Fruit fly (Drosophila melanogaster) whole organism, prepupa: Measurements from ENCODE around the gene CG32071.
"Not testable (repeated sequence)": the region's sequence is repeated elsewhere in the genome, so short reads cannot be mapped to it uniquely, and the experiment has no call there.

Experiments used
- Blimp-1 ChIP-seq: fragments of 200-800 bp; sonication (Bioruptor generic); optimal IDR thresholded peaks from 3 replicates; lab custom pipeline; 2017; ENCODE audit warnings: missing biosample characterization, missing genetic modification characterization, mild to moderate bottlenecking, moderate library complexity, missing genetic modification reagents
- CG15336 ChIP-seq: fragments of 200-800 bp; sonication (Bioruptor generic); IDR thresholded peaks from 2 replicates; pipeline ENCODE4 v1.3.6; 2022; ENCODE audit warnings: missing biosample characterization, missing genetic modification characterization
- CG1621 ChIP-seq: fragments of 200-800 bp; sonication (Bioruptor generic); optimal IDR thresholded peaks from 3 replicates; lab custom pipeline; 2018; ENCODE audit warnings: missing biosample characterization, mild to moderate bottlenecking, missing genetic modification characterization
- CG16779 ChIP-seq: fragments of 200-800 bp; sonication (Bioruptor generic); optimal IDR thresholded peaks from 3 replicates; lab custom pipeline; 2017; ENCODE audit warnings: missing biosample characterization, mild to moderate bottlenecking, missing genetic modification characterization
- CG34406 ChIP-seq: fragments of 200-800 bp; sonication (Bioruptor generic); optimal IDR thresholded peaks from 3 replicates; lab custom pipeline; 2016; ENCODE audit warnings: missing biosample characterization, missing genetic modification characterization
- CG6276 ChIP-seq: fragments of 200-800 bp; sonication (Bioruptor generic); optimal IDR thresholded peaks from 2 replicates; lab custom pipeline; 2017; ENCODE audit warnings: missing biosample characterization, mild to moderate bottlenecking, missing genetic modification characterization
- CG6792 ChIP-seq: fragments of 200-800 bp; sonication (Bioruptor generic); optimal IDR thresholded peaks from 3 replicates; lab custom pipeline; 2016; ENCODE audit warnings: missing biosample characterization, missing genetic modification characterization
- CG7368 ChIP-seq: fragments of 200-800 bp; sonication (Bioruptor generic); optimal IDR thresholded peaks from 3 replicates; lab custom pipeline; 2016; ENCODE audit warnings: missing biosample characterization, missing genetic modification characterization
- CG8319 ChIP-seq: fragments of 200-800 bp; sonication (Bioruptor generic); optimal IDR thresholded peaks from 3 replicates; lab custom pipeline; 2016; ENCODE audit warnings: missing biosample characterization, missing genetic modification characterization
- CG8632 ChIP-seq: fragments of 200-800 bp; sonication (Bioruptor generic); optimal IDR thresholded peaks from 3 replicates; lab custom pipeline; 2016; ENCODE audit warnings: missing biosample characterization, missing genetic modification characterization
- CG9139 ChIP-seq: fragments of 200-800 bp; sonication (Bioruptor generic); optimal IDR thresholded peaks from 3 replicates; lab custom pipeline; 2017; ENCODE audit warnings: missing biosample characterization, mild to moderate bottlenecking, missing genetic modification characterization
- Eip75B ChIP-seq: fragments of 200-800 bp; sonication (Bioruptor generic); optimal IDR thresholded peaks from 3 replicates; lab custom pipeline; 2016; ENCODE audit warnings: missing biosample characterization, missing genetic modification characterization
- Eip93F ChIP-seq: fragments of 200-800 bp; sonication (Bioruptor generic); optimal IDR thresholded peaks from 2 replicates; lab custom pipeline; 2016; ENCODE audit warnings: missing biosample characterization, mild to moderate bottlenecking, missing genetic modification characterization
- Ets21C ChIP-seq: fragments of 200-800 bp; sonication (Bioruptor generic); optimal IDR thresholded peaks from 3 replicates; lab custom pipeline; 2016; ENCODE audit warnings: missing biosample characterization, missing genetic modification characterization
- Ets96B ChIP-seq: fragments of 200-800 bp; optimal IDR thresholded peaks from 2 replicates; lab custom pipeline; 2019; ENCODE audit warnings: missing biosample characterization, mild to moderate bottlenecking, missing genetic modification characterization, moderate library complexity
- Gug ChIP-seq: fragments of 200-800 bp; sonication (Bioruptor generic); IDR thresholded peaks from 2 replicates; pipeline ENCODE4 v1.3.6; 2022; ENCODE audit warnings: missing biosample characterization, missing genetic modification characterization
- Hr4 ChIP-seq: fragments of 200-800 bp; sonication (Bioruptor generic); optimal IDR thresholded peaks from 3 replicates; lab custom pipeline; 2016; ENCODE audit warnings: missing biosample characterization, missing genetic modification characterization
- Sox102F ChIP-seq: fragments of 200-800 bp; sonication (Bioruptor generic); optimal IDR thresholded peaks from 2 replicates; lab custom pipeline; 2016; ENCODE audit warnings: missing biosample characterization, mild to moderate bottlenecking, missing genetic modification characterization
- Sox14 ChIP-seq: fragments of 200-800 bp; sonication (Bioruptor generic); optimal IDR thresholded peaks from 3 replicates; lab custom pipeline; 2016; ENCODE audit warnings: missing biosample characterization, missing genetic modification characterization
- Sox15 ChIP-seq: fragments of 200-800 bp; sonication (Bioruptor generic); optimal IDR thresholded peaks from 3 replicates; lab custom pipeline; 2016; ENCODE audit warnings: missing biosample characterization, missing genetic modification characterization
- achi ChIP-seq: fragments of 200-800 bp; sonication (Bioruptor generic); optimal IDR thresholded peaks from 3 replicates; lab custom pipeline; 2016; ENCODE audit warnings: missing biosample characterization, missing genetic modification characterization
- cyc ChIP-seq: fragments of 200-800 bp; sonication (Bioruptor generic); optimal IDR thresholded peaks from 3 replicates; lab custom pipeline; 2016; ENCODE audit warnings: missing biosample characterization, missing genetic modification characterization
- dac ChIP-seq: fragments of 200-800 bp; sonication (Bioruptor generic); optimal IDR thresholded peaks from 2 replicates; lab custom pipeline; 2017; ENCODE audit warnings: missing biosample characterization, mild to moderate bottlenecking, missing genetic modification characterization
- dsx ChIP-seq: fragments of 200-800 bp; optimal IDR thresholded peaks from 3 replicates; lab custom pipeline; 2019; ENCODE audit warnings: missing biosample characterization, mild to moderate bottlenecking, missing genetic modification characterization, moderate library complexity; ENCODE audit not compliant: poor library complexity, severe bottlenecking
- fkh ChIP-seq: fragments of 200-800 bp; sonication (Bioruptor generic); optimal IDR thresholded peaks from 3 replicates; lab custom pipeline; 2017; ENCODE audit warnings: missing biosample characterization, mild to moderate bottlenecking, missing genetic modification characterization, moderate library complexity
- lz ChIP-seq: fragments of 200-800 bp; sonication (Bioruptor generic); optimal IDR thresholded peaks from 3 replicates; lab custom pipeline; 2016; ENCODE audit warnings: missing biosample characterization, missing genetic modification characterization
- pdm3 ChIP-seq: fragments of 200-800 bp; sonication (Bioruptor generic); optimal IDR thresholded peaks from 3 replicates; lab custom pipeline; 2016; ENCODE audit warnings: missing biosample characterization, missing genetic modification characterization
- spab ChIP-seq: fragments of 200-800 bp; sonication (Bioruptor generic); optimal IDR thresholded peaks from 2 replicates; lab custom pipeline; 2017; ENCODE audit warnings: missing biosample characterization, mild to moderate bottlenecking, missing genetic modification characterization, missing genetic modification reagents
- svp ChIP-seq: fragments of 200-800 bp; sonication (Bioruptor generic); peaks from one replicate; lab custom pipeline; 2016; ENCODE audit warnings: missing biosample characterization, missing genetic modification characterization
- topi ChIP-seq: fragments of 200-800 bp; sonication (Bioruptor generic); optimal IDR thresholded peaks from 3 replicates; lab custom pipeline; 2016; ENCODE audit warnings: missing biosample characterization, missing genetic modification characterization

CG32071 gene

dm6 chr3L:11135846-11136245 lies 32.2 kb upstream of the CG32071 start, which contains the start of gene IRSp53:
Gene IRSp53 (plus strand): TSS chr3L:11136049.
- TF ChIP-seq CG15336 (GFP tag; lab: Robert Waterston, UW) (peak; percentile 27; the same call in 1 of the 2 replicates), Blimp-1 (GFP tag; lab: Kevin White, UChicago) (no peak)

- TF ChIP-seq spab, Sox14, Ets21C (GFP tag; lab: Kevin White, UChicago): not testable (repeated sequence)
- TF ChIP-seq, all 60 proteins: peak for 0; not testable (repeated sequence) for 60
These were observed 31.2 kb upstream of the CG32071 start, which contains the start of gene CG14143 for dm6 chr3L:11134886-11135285. Gene CG14143 (plus strand): TSS chr3L:11134987.

- not testable (repeated sequence) for TF ChIP-seq pdm3 (GFP tag; lab: Kevin White, UChicago); CG6792 (GFP tag; lab: Kevin White, UChicago); Eip75B
These were observed 28.4 kb upstream of the CG32071 start, which contains the start of gene CG32074 for dm6 chr3L:11132055-11132454. Gene CG32074 (minus strand): TSS chr3L:11132322.

- TF ChIP-seq achi (GFP tag; lab: Kevin White, UChicago) (no peak), CG8632 (GFP tag; lab: Kevin White, UChicago) (no peak), CG9139 (GFP tag; lab: Kevin White, UChicago) (no peak), Eip93F (GFP tag; lab: Kevin White, UChicago) (no peak), CG16779 (tag; lab: Kevin White, UChicago) (no peak), fkh (GFP tag; lab: Kevin White, UChicago) (no peak), CG34406 (GFP tag; lab: Kevin White, UChicago) (no peak), Sox102F (no peak), Hr4 (GFP tag; lab: Kevin White, UChicago) (no peak), Sox15 (no peak), CG6276 (no peak), lz (GFP tag; lab: Kevin White, UChicago) (no peak), Sox14 (GFP tag; lab: Kevin White, UChicago) (no peak), CG8319 (GFP tag; lab: Kevin White, UChicago) (no peak), CG15336 (GFP tag; lab: Robert Waterston, UW) (no peak), Ets96B (tag; lab: Kevin White, UChicago) (no peak), Gug (no peak)
These were observed 26.9 kb upstream of the CG32071 start, which contains the start of gene nol for dm6 chr3L:11130535-11130934. Gene nol (plus strand): TSS chr3L:11130835.

- TF ChIP-seq CG7368 (GFP tag; lab: Kevin White, UChicago) (no peak), cyc (GFP tag; lab: Kevin White, UChicago) (no peak), fkh (GFP tag; lab: Kevin White, UChicago) (peak; percentile 8), dsx (no peak), dac (GFP tag; lab: Kevin White, UChicago) (no peak)
These were observed 22.2 kb upstream of the CG32071 start for dm6 chr3L:11125636-11126532.

- TF ChIP-seq topi (GFP tag; lab: Kevin White, UChicago): no peak
- peak; percentile 88 for TF ChIP-seq svp (GFP tag; lab: Kevin White, UChicago)
- TF ChIP-seq CG34406 (GFP tag; lab: Kevin White, UChicago): no peak
- no peak for TF ChIP-seq Sox15
- no peak for TF ChIP-seq dsx
- TF ChIP-seq CG1621: no peak
- TF ChIP-seq Hr4 (GFP tag; lab: Kevin White, UChicago): no peak
- TF ChIP-seq, all 60 proteins: peak for 1
These were observed 21.2 kb upstream of the CG32071 start for dm6 chr3L:11124841-11125240.
